Fruit fly (Drosophila melanogaster) whole organism, wandering third instar larva: ENCODE results near the gene fh.

Experiments
- CrebA ChIP-seq: fragments of 200-800 bp; sonication (Bioruptor generic); optimal IDR thresholded peaks from 2 replicates; lab custom pipeline; 2016; ENCODE audit warnings: missing biosample characterization, mild to moderate bottlenecking, missing genetic modification characterization, borderline replicate concordance
- GATAd ChIP-seq: sonication (Bioruptor generic); optimal IDR thresholded peaks from 2 replicates; lab custom pipeline; 2016; ENCODE audit warnings: missing biosample characterization, missing genetic modification characterization
- Hr78 ChIP-seq: fragments of >200 bp; optimal IDR thresholded peaks from 2 replicates; lab custom pipeline; 2017; ENCODE audit warnings: missing biosample characterization, missing genetic modification characterization
- Myc ChIP-seq: fragments of >200 bp; optimal IDR thresholded peaks from 2 replicates; lab custom pipeline; 2017
- OdsH ChIP-seq: fragments of 200-800 bp; sonication (Bioruptor generic); optimal IDR thresholded peaks from 2 replicates; lab custom pipeline; 2016; ENCODE audit warnings: missing biosample characterization, mild to moderate bottlenecking, missing genetic modification characterization
- fru ChIP-seq: fragments of 200-800 bp; sonication (Bioruptor generic); optimal IDR thresholded peaks from 3 replicates; lab custom pipeline; 2016; ENCODE audit warnings: missing biosample characterization, mild to moderate bottlenecking, missing genetic modification characterization
- h ChIP-seq: fragments of 200-800 bp; sonication (Bioruptor generic); optimal IDR thresholded peaks from 3 replicates; lab custom pipeline; 2016; ENCODE audit warnings: missing biosample characterization, mild to moderate bottlenecking, missing genetic modification characterization
- jim ChIP-seq: fragments of 175-275, 200-325 bp; sonication (Bioruptor generic); optimal IDR thresholded peaks from 2 replicates; lab custom pipeline; 2016; ENCODE audit warnings: missing biosample characterization, mild to moderate bottlenecking, missing genetic modification characterization
- pan ChIP-seq: fragments of >200 bp; optimal IDR thresholded peaks from 2 replicates; lab custom pipeline; 2017
- psq ChIP-seq: fragments of 200-800 bp; sonication (Bioruptor generic); optimal IDR thresholded peaks from 3 replicates; lab custom pipeline; 2017; ENCODE audit warnings: missing biosample characterization, mild to moderate bottlenecking, missing genetic modification characterization, moderate library complexity
- rgr ChIP-seq: fragments of 200-800 bp; sonication (Bioruptor generic); optimal IDR thresholded peaks from 3 replicates; lab custom pipeline; 2016; ENCODE audit warnings: missing biosample characterization, mild to moderate bottlenecking, missing genetic modification characterization
- sv ChIP-seq: fragments of 200-800 bp; sonication (Bioruptor generic); optimal IDR thresholded peaks from 3 replicates; lab custom pipeline; 2016; ENCODE audit warnings: missing biosample characterization, missing genetic modification characterization
- tai ChIP-seq: sonication (Bioruptor generic); optimal IDR thresholded peaks from 2 replicates; lab custom pipeline; 2016; ENCODE audit warnings: missing biosample characterization, missing genetic modification characterization
- usp ChIP-seq: fragments of >200 bp; optimal IDR thresholded peaks from 2 replicates; lab custom pipeline; 2017; ENCODE audit warnings: missing biosample characterization, missing genetic modification characterization

dm6 chrX:9191357-9191756, 42.5 kb upstream of the fh start, which contains the start of gene CG12057:
- no peak for TF ChIP-seq h (GFP tag; lab: Kevin White, UChicago)
- TF ChIP-seq usp, result no peak
- TF ChIP-seq psq, result no peak
- TF ChIP-seq OdsH (GFP tag; lab: Kevin White, UChicago), result no peak
- no peak for TF ChIP-seq Hr78
- no peak for TF ChIP-seq pan (lab: Kevin White, UChicago)
- TF ChIP-seq fru (GFP tag; lab: Kevin White, UChicago), result no peak
- no peak for TF ChIP-seq CrebA (GFP tag; lab: Kevin White, UChicago)
- no peak for TF ChIP-seq rgr (GFP tag; lab: Kevin White, UChicago)
- no peak for TF ChIP-seq tai (GFP tag; lab: Kevin White, UChicago)
- no peak for TF ChIP-seq jim (GFP tag; lab: Kevin White, UChicago)
- no peak for TF ChIP-seq GATAd (GFP tag; lab: Kevin White, UChicago)
- TF ChIP-seq Myc (lab: Kevin White, UChicago), result no peak
- TF ChIP-seq sv (GFP tag; lab: Kevin White, UChicago), result no peak
